Worm (Caenorhabditis elegans): Measurements from ENCODE around the gene hch-1.

- TF ChIP-seq lin-32 (GFP tag; optimal IDR thresholded peaks at IDR 0.05), result no peak
- no peak for TF ChIP-seq nhr-28 (tag; optimal IDR thresholded peaks at IDR 0.05)
- no peak for TF ChIP-seq nhr-12 (tag; optimal IDR thresholded peaks at IDR 0.05)
Observed at ce11 chrX:14731828-14732331, 32.1 kb upstream of the hch-1 start, which contains the start of gene F33C8.4.

All from whole organism, mixed stage, embryonic.